ENCODE assay signal across 1 fruit fly cellular context in the genomic region with DNA sequence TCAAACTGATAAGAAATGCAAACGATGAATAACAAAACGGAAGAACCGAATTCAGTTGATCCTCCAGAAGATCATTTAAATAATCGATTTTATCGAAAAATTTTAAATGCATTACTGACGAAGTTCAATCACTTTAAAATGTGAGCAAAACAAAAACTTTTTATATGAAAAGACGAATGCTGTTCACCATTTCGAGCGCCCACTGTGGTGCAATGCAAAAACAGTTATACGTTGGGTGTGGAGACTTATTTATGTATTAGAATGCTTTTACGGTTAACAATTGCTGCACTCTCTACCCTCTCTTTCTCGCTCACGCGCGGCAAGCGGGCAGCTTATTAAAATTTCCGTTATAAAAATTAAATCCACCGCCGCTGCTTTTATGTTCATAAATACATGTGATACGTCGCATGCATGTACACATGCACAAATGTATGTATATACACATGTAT.
TF ChIP-seq lines count a peak whose summit lies in the region.

No protein-coding gene starts in this region.

TF ChIP-seq in whole organism, embryonic, 481 proteins besides CTCF, POLR2A, EP300 and RAD21 (continued from another document):
- no peak for TF ChIP-seq nerfin-2 (GFP tag; IDR thresholded peaks at IDR 0.05; lab: Robert Waterston, UW; ENCODE audit: partially characterized antibody)
- no peak for TF ChIP-seq MBD-R2 (GFP tag; IDR thresholded peaks at IDR 0.05; lab: Robert Waterston, UW)
- no peak for TF ChIP-seq Dip3 (GFP tag; optimal IDR thresholded peaks at IDR 0.05; lab: Kevin White, UChicago)
- no peak for TF ChIP-seq CG1647 (GFP tag; optimal IDR thresholded peaks at IDR 0.05; lab: Kevin White, UChicago)
- TF ChIP-seq org-1 (GFP tag; optimal IDR thresholded peaks at IDR 0.05; lab: Kevin White, UChicago): no peak
- TF ChIP-seq CG16813 (GFP tag; IDR thresholded peaks at IDR 0.05; lab: Robert Waterston, UW; ENCODE audit: partially characterized antibody): no peak
- TF ChIP-seq CG4730 (GFP tag; IDR thresholded peaks at IDR 0.05; lab: Robert Waterston, UW): no peak
- TF ChIP-seq CG9609 (GFP tag; optimal IDR thresholded peaks at IDR 0.05; lab: Kevin White, UChicago): no peak
- no peak for TF ChIP-seq CG3163 (GFP tag; optimal IDR thresholded peaks at IDR 0.05; lab: Kevin White, UChicago)
- TF ChIP-seq jigr1 (GFP tag; IDR thresholded peaks at IDR 0.05; lab: Robert Waterston, UW): no peak
- no peak for TF ChIP-seq CHES-1-like (GFP tag; optimal IDR thresholded peaks at IDR 0.05; lab: Kevin White, UChicago)
- TF ChIP-seq CG4617 (GFP tag; optimal IDR thresholded peaks at IDR 0.05; lab: Kevin White, UChicago; ENCODE audit: borderline replicate concordance): no peak
- TF ChIP-seq Oli (tag; optimal IDR thresholded peaks at IDR 0.05; lab: Kevin White, UChicago): peak; percentile 9
- TF ChIP-seq CG8478 (optimal IDR thresholded peaks at IDR 0.05; lab: Kevin White, UChicago): no peak
- TF ChIP-seq sim (GFP tag; IDR thresholded peaks at IDR 0.05; lab: Robert Waterston, UW): no peak
- TF ChIP-seq Abd-B (GFP tag; optimal IDR thresholded peaks at IDR 0.05; lab: Kevin White, UChicago): no peak
- no peak for TF ChIP-seq lmd (GFP tag; IDR thresholded peaks at IDR 0.05; lab: Robert Waterston, UW)
- TF ChIP-seq CG4328 (GFP tag; optimal IDR thresholded peaks at IDR 0.05; lab: Kevin White, UChicago): no peak
- TF ChIP-seq lab (GFP tag; optimal IDR thresholded peaks at IDR 0.05; lab: Kevin White, UChicago): no peak
- TF ChIP-seq CG17359 (tag; optimal IDR thresholded peaks at IDR 0.05; lab: Kevin White, UChicago): peak; percentile 22
- peak; percentile 81 for TF ChIP-seq Med (GFP tag; lab: Kevin White, UChicago)
- no peak for TF ChIP-seq h (optimal IDR thresholded peaks at IDR 0.05; lab: Kevin White, UChicago)
- peak; percentile 74 for TF ChIP-seq grau (tag; optimal IDR thresholded peaks at IDR 0.05; lab: Kevin White, UChicago)
- no peak for TF ChIP-seq crol (GFP tag; IDR thresholded peaks at IDR 0.05; lab: Robert Waterston, UW)
